Fruit fly (Drosophila melanogaster) whole organism, embryonic: ENCODE results near the gene CG4704.
A peak's percentile ranks its signal among the peaks of the same experiment; 100 is the strongest.

ENCODE experiments used
- Atf3 ChIP-seq: fragments of 200-800 bp; sonication (Bioruptor generic); optimal IDR thresholded peaks from 3 replicates; lab custom pipeline; 2016; ENCODE audit warnings: missing biosample characterization, missing genetic modification characterization
- Atf6 ChIP-seq: fragments of 200-800 bp; sonication (Bioruptor generic); IDR thresholded peaks from 2 replicates; pipeline ENCODE4 v1.3.6; 2022; ENCODE audit warnings: missing biosample characterization, missing genetic modification characterization
- Bdp1 ChIP-seq: fragments of 200-800 bp; sonication (Bioruptor generic); optimal IDR thresholded peaks from 3 replicates; lab custom pipeline; 2016; ENCODE audit warnings: missing biosample characterization, missing genetic modification characterization
- Blimp-1 ChIP-seq: fragments of 200-800 bp; sonication (Bioruptor generic); optimal IDR thresholded peaks from 3 replicates; lab custom pipeline; 2018; ENCODE audit warnings: missing biosample characterization, missing genetic modification characterization, mild to moderate bottlenecking, moderate library complexity, missing genetic modification reagents
- C15 ChIP-seq: fragments of 200-800 bp; sonication (Bioruptor generic); IDR thresholded peaks from 3 replicates; pipeline ENCODE4 v1.3.6; 2022; ENCODE audit warnings: missing biosample characterization, missing genetic modification characterization
- CG11247 ChIP-seq: fragments of 200-800 bp; sonication (Bioruptor generic); IDR thresholded peaks from 2 replicates; pipeline ENCODE4 v1.3.6; 2022; ENCODE audit warnings: missing biosample characterization, missing genetic modification characterization
- CG11504 ChIP-seq: fragments of 200-800 bp; sonication (Bioruptor generic); optimal IDR thresholded peaks from 3 replicates; lab custom pipeline; 2019; ENCODE audit warnings: missing biosample characterization, mild to moderate bottlenecking, missing genetic modification characterization, moderate library complexity
- CG13424 ChIP-seq: fragments of 200-800 bp; sonication (Bioruptor generic); optimal IDR thresholded peaks from 2 replicates; lab custom pipeline; 2019; ENCODE audit warnings: missing biosample characterization, mild to moderate bottlenecking, missing genetic modification characterization, moderate library complexity
- CG15479 ChIP-seq: fragments of 200-800 bp; sonication (Bioruptor generic); optimal IDR thresholded peaks from 3 replicates; lab custom pipeline; 2019; ENCODE audit warnings: missing biosample characterization, mild to moderate bottlenecking, missing genetic modification characterization, moderate library complexity
- CG2116 ChIP-seq: fragments of 200-800 bp; sonication (Bioruptor generic); optimal IDR thresholded peaks from 3 replicates; lab custom pipeline; 2018; ENCODE audit warnings: missing biosample characterization, mild to moderate bottlenecking, missing genetic modification characterization
- CG31441 ChIP-seq: fragments of 200-800 bp; sonication (Bioruptor generic); IDR thresholded peaks from 2 replicates; pipeline ENCODE4 v1.3.6; 2022; ENCODE audit warnings: missing biosample characterization, missing genetic modification characterization
- CG33213 ChIP-seq: fragments of 200-800 bp; sonication (Bioruptor generic); optimal IDR thresholded peaks from 3 replicates; lab custom pipeline; 2016; ENCODE audit warnings: missing biosample characterization, missing genetic modification characterization
- CG3726 ChIP-seq: fragments of 200-800 bp; sonication (Bioruptor generic); IDR thresholded peaks from 3 replicates; pipeline ENCODE4, ENCODE4 v1.3.6; 2022; ENCODE audit warnings: missing biosample characterization, missing genetic modification characterization
- CG6854 ChIP-seq: fragments of 200-800 bp; sonication (Bioruptor generic); optimal IDR thresholded peaks from 3 replicates; lab custom pipeline; 2017; ENCODE audit warnings: missing biosample characterization, mild to moderate bottlenecking, missing genetic modification characterization
- CG8478 ChIP-seq: fragments of >200 bp; optimal IDR thresholded peaks from 2 replicates; lab custom pipeline; 2018
- Chrac-16 ChIP-seq: fragments of 200-800 bp; sonication (Bioruptor generic); optimal IDR thresholded peaks from 3 replicates; lab custom pipeline; 2016; ENCODE audit warnings: missing biosample characterization, missing genetic modification characterization
- Dbx ChIP-seq: fragments of 200-800 bp; sonication (Bioruptor generic); IDR thresholded peaks from 3 replicates; pipeline ENCODE4 v1.3.6; 2022; ENCODE audit warnings: missing biosample characterization, missing genetic modification characterization
- Dll ChIP-seq: fragments of 200-800 bp; sonication (Bioruptor generic); IDR thresholded peaks from 4 replicates; pipeline ENCODE4 v1.3.6; 2022; ENCODE audit warnings: missing biosample characterization, missing genetic modification characterization; ENCODE audit not compliant: partially characterized antibody
- E2f1 ChIP-seq: fragments of 200-800 bp; sonication (Bioruptor generic); IDR thresholded peaks from 2 replicates; pipeline ENCODE4 v1.3.6; 2022; ENCODE audit warnings: missing biosample characterization, missing genetic modification characterization
- HLH4C ChIP-seq: fragments of 200-800 bp; sonication (Bioruptor generic); IDR thresholded peaks from 3 replicates; pipeline ENCODE4 v1.3.6; 2022; ENCODE audit warnings: missing biosample characterization, missing genetic modification characterization; ENCODE audit not compliant: partially characterized antibody
- HmgD ChIP-seq: fragments of 200-800 bp; sonication (Bioruptor generic); optimal IDR thresholded peaks from 3 replicates; lab custom pipeline; 2016; ENCODE audit warnings: missing biosample characterization, missing genetic modification characterization
- HmgZ ChIP-seq: fragments of 200-800 bp; sonication (Bioruptor generic); optimal IDR thresholded peaks from 2 replicates; lab custom pipeline; 2018; ENCODE audit warnings: missing biosample characterization, mild to moderate bottlenecking, missing genetic modification characterization
- Hmx ChIP-seq: fragments of 200-800 bp; sonication (Bioruptor generic); optimal IDR thresholded peaks from 2 replicates; lab custom pipeline; 2016; ENCODE audit warnings: missing biosample characterization, missing genetic modification characterization
- Mad ChIP-seq: fragments of 200-800 bp; sonication (Bioruptor generic); optimal IDR thresholded peaks from 2 replicates; lab custom pipeline; 2016; ENCODE audit warnings: missing biosample characterization, missing genetic modification characterization
- Oli ChIP-seq: fragments of 200-800 bp; sonication (Bioruptor generic); optimal IDR thresholded peaks from 2 replicates; lab custom pipeline; 2018; ENCODE audit warnings: missing biosample characterization, mild to moderate bottlenecking, missing genetic modification characterization, moderate library complexity
- Opbp ChIP-seq: fragments of 200-800 bp; sonication (Bioruptor generic); IDR thresholded peaks from 3 replicates; pipeline ENCODE4 v1.3.6; 2022; ENCODE audit warnings: missing biosample characterization, missing genetic modification characterization; ENCODE audit not compliant: partially characterized antibody
- PHDP ChIP-seq: fragments of 200-800 bp; sonication (Bioruptor generic); optimal IDR thresholded peaks from 3 replicates; lab custom pipeline; 2018; ENCODE audit warnings: missing biosample characterization, mild to moderate bottlenecking, missing genetic modification characterization, moderate library complexity
- Sin3A ChIP-seq: fragments of >200 bp; optimal IDR thresholded peaks from 2 replicates; lab custom pipeline; 2018
- Six4 ChIP-seq: fragments of 200-800 bp; sonication (Bioruptor generic); optimal IDR thresholded peaks from 2 replicates; lab custom pipeline; 2016; ENCODE audit warnings: missing biosample characterization, missing genetic modification characterization
- Sry-β ChIP-seq: fragments of 200-800 bp; sonication (Bioruptor generic); optimal IDR thresholded peaks from 2 replicates; lab custom pipeline; 2018; ENCODE audit warnings: missing biosample characterization, mild to moderate bottlenecking, missing genetic modification characterization, moderate library complexity
- abd-A ChIP-seq: fragments of 200-800 bp; sonication (Bioruptor generic); optimal IDR thresholded peaks from 3 replicates; lab custom pipeline; 2019; ENCODE audit warnings: missing biosample characterization, mild to moderate bottlenecking, missing genetic modification characterization, moderate library complexity
- bcd ChIP-seq: fragments of 200-800 bp; sonication (Bioruptor generic); optimal IDR thresholded peaks from 2 replicates; lab custom pipeline; 2017; ENCODE audit warnings: missing biosample characterization, mild to moderate bottlenecking, missing genetic modification characterization
- corto ChIP-seq: fragments of 200-800 bp; sonication (Bioruptor generic); optimal IDR thresholded peaks from 2 replicates; lab custom pipeline; 2016; ENCODE audit warnings: missing biosample characterization, mild to moderate bottlenecking, missing genetic modification characterization, moderate library complexity
- ewg ChIP-seq: fragments of 200-800 bp; sonication (Bioruptor generic); optimal IDR thresholded peaks from 3 replicates; lab custom pipeline; 2017; ENCODE audit warnings: mild to moderate bottlenecking, missing biosample characterization, missing genetic modification reagents, missing genetic modification characterization
- fd102C ChIP-seq: fragments of 200-800 bp; sonication (Bioruptor generic); optimal IDR thresholded peaks from 2 replicates; lab custom pipeline; 2018; ENCODE audit warnings: missing biosample characterization, mild to moderate bottlenecking, missing genetic modification characterization, moderate library complexity
- gsb ChIP-seq: fragments of 200-800 bp; sonication (Bioruptor generic); IDR thresholded peaks from 2 replicates; pipeline ENCODE4 v1.3.6; 2022; ENCODE audit warnings: missing biosample characterization, missing genetic modification characterization
- hb ChIP-seq: fragments of 200-800 bp; sonication (Bioruptor generic); IDR thresholded peaks from 3 replicates; pipeline ENCODE4 v1.3.6; 2022; ENCODE audit warnings: missing biosample characterization, missing genetic modification characterization; ENCODE audit not compliant: partially characterized antibody
- ind ChIP-seq: fragments of 200-800 bp; sonication (Bioruptor generic); optimal IDR thresholded peaks from 3 replicates; lab custom pipeline; 2016; ENCODE audit warnings: missing biosample characterization, missing genetic modification characterization
- jing ChIP-seq: fragments of 200-800 bp; sonication (Bioruptor generic); optimal IDR thresholded peaks from 2 replicates; lab custom pipeline; 2018; ENCODE audit warnings: missing biosample characterization, mild to moderate bottlenecking, missing genetic modification characterization
- kay ChIP-seq: fragments of 200-800 bp; sonication (Bioruptor generic); optimal IDR thresholded peaks from 2 replicates; lab custom pipeline; 2016; ENCODE audit warnings: missing biosample characterization, missing genetic modification characterization
- nmo ChIP-seq: fragments of 200-800 bp; sonication (Bioruptor generic); optimal IDR thresholded peaks from 2 replicates; lab custom pipeline; 2018; ENCODE audit warnings: missing biosample characterization, mild to moderate bottlenecking, missing genetic modification characterization, moderate library complexity
- odd ChIP-seq: fragments of 200-800 bp; sonication (Bioruptor generic); optimal IDR thresholded peaks from 2 replicates; lab custom pipeline; 2017; ENCODE audit warnings: missing biosample characterization, mild to moderate bottlenecking, missing genetic modification characterization
- peb ChIP-seq: fragments of 200-800 bp; sonication (Bioruptor generic); IDR thresholded peaks from 2 replicates; pipeline ENCODE4 v1.3.6; 2022; ENCODE audit warnings: missing biosample characterization, missing genetic modification characterization
- sens ChIP-seq: fragments of 200-800 bp; sonication (Bioruptor generic); peaks from one replicate; lab custom pipeline; 2016; ENCODE audit warnings: missing biosample characterization, missing genetic modification characterization
- slp2 ChIP-seq: fragments of 200-800 bp; sonication (Bioruptor generic); optimal IDR thresholded peaks from 2 replicates; lab custom pipeline; 2016; ENCODE audit warnings: missing biosample characterization, missing genetic modification characterization
- sqz ChIP-seq: fragments of 200-800 bp; sonication (Bioruptor generic); optimal IDR thresholded peaks from 3 replicates; lab custom pipeline; 2018; ENCODE audit warnings: missing biosample characterization, mild to moderate bottlenecking, missing genetic modification characterization
- tin ChIP-seq: fragments of 200-800 bp; sonication (Bioruptor generic); optimal IDR thresholded peaks from 3 replicates; lab custom pipeline; 2016; ENCODE audit warnings: missing biosample characterization, missing genetic modification characterization
- tup ChIP-seq: fragments of 200-800 bp; sonication (Bioruptor generic); optimal IDR thresholded peaks from 2 replicates; lab custom pipeline; 2016; ENCODE audit warnings: missing biosample characterization, mild to moderate bottlenecking, missing genetic modification characterization, moderate library complexity
- tx ChIP-seq: fragments of 200-800 bp; sonication (Bioruptor generic); optimal IDR thresholded peaks from 2 replicates; lab custom pipeline; 2016; ENCODE audit warnings: missing biosample characterization, missing genetic modification characterization
- usp ChIP-seq: fragments of >200 bp; optimal IDR thresholded peaks from 2 replicates; lab custom pipeline; 2017; ENCODE audit warnings: missing biosample characterization, missing genetic modification characterization
- vfl ChIP-seq: fragments of 200-800 bp; sonication (Bioruptor generic); optimal IDR thresholded peaks from 2 replicates; lab custom pipeline; 2016; ENCODE audit warnings: missing biosample characterization, missing genetic modification characterization
- zf30C ChIP-seq: fragments of 200-800 bp; sonication (Bioruptor generic); optimal IDR thresholded peaks from 3 replicates; lab custom pipeline; 2018; ENCODE audit warnings: missing biosample characterization, mild to moderate bottlenecking, missing genetic modification characterization

The CG4704 gene

DNA sequence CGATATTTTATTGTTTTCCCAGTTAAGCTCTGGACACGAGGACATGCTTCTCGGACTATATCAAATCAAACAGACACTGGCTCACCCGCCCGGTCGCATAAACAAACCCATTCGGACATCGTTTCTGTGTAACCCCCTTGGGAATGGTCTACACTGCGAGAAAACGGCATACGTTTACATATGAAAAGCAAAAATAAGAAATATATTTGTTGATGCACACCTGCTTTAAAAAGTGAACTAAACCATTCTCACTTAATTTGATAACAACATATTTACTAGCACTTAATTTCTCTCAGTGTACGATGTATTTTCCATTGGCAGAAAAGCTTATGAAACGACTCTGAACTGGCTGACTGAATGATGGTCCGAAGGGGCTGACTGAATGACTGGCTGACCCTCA, 15.9 kb upstream of the CG4704 start (continued):
- no peak for TF ChIP-seq Six4 (GFP tag; lab: Kevin White, UChicago)
- TF ChIP-seq kay (GFP tag; lab: Kevin White, UChicago): no peak
- peak; percentile 73 for TF ChIP-seq CG11504
- peak; percentile 19 for TF ChIP-seq zf30C (GFP tag; lab: Kevin White, UChicago)
- no peak for TF ChIP-seq Atf6 (GFP tag; lab: Robert Waterston, UW)
- TF ChIP-seq jing (GFP tag; lab: Kevin White, UChicago): peak; percentile 57
- peak; percentile 53 for TF ChIP-seq slp2
- no peak for TF ChIP-seq CG33213 (GFP tag; lab: Kevin White, UChicago)
- no peak for TF ChIP-seq tin
- no peak for TF ChIP-seq Sin3A
- TF ChIP-seq Dll: no peak
- no peak for TF ChIP-seq vfl (GFP tag; lab: Kevin White, UChicago)
- 0 out of 2 replicates have a peak, but pooled peaks have one; percentile 34 for TF ChIP-seq peb (GFP tag; lab: Robert Waterston, UW)
- peak; percentile 54 for TF ChIP-seq PHDP (tag; lab: Kevin White, UChicago)
- peak; percentile 53 for TF ChIP-seq Blimp-1 (GFP tag; lab: Kevin White, UChicago)
- TF ChIP-seq E2f1 (GFP tag; lab: Robert Waterston, UW): peak; percentile 52
- peak; percentile 37 for TF ChIP-seq odd (GFP tag; lab: Kevin White, UChicago)
- peak; percentile 70 for TF ChIP-seq CG31441 (GFP tag; lab: Robert Waterston, UW)
- peak; percentile 32 for TF ChIP-seq ind (GFP tag; lab: Kevin White, UChicago)
- TF ChIP-seq fd102C (GFP tag; lab: Kevin White, UChicago): no peak
- TF ChIP-seq tup: no peak
- TF ChIP-seq CG15479: no peak
- no peak for TF ChIP-seq CG11247 (GFP tag; lab: Robert Waterston, UW)
- TF ChIP-seq usp (GFP tag; lab: Kevin White, UChicago): no peak
- TF ChIP-seq C15 (GFP tag; lab: Robert Waterston, UW): no peak
- TF ChIP-seq Chrac-16 (GFP tag; lab: Kevin White, UChicago): peak; percentile 17
- TF ChIP-seq nmo (GFP tag; lab: Kevin White, UChicago): peak; percentile 44
- TF ChIP-seq Oli (tag; lab: Kevin White, UChicago): peak; percentile 65
- no peak for TF ChIP-seq Hmx
- peak; percentile 31 for TF ChIP-seq Atf3 (GFP tag; lab: Kevin White, UChicago)
- peak; percentile 24 for TF ChIP-seq Mad (GFP tag; lab: Kevin White, UChicago)
- peak; percentile 46 for TF ChIP-seq bcd
- TF ChIP-seq Bdp1: peak; percentile 33
- TF ChIP-seq sens (GFP tag; lab: Kevin White, UChicago): peak; percentile 91
- peak; percentile 10 for TF ChIP-seq CG6854 (GFP tag; lab: Kevin White, UChicago)
- no peak for TF ChIP-seq hb (GFP tag; lab: Robert Waterston, UW)
- peak; percentile 60; the same call in 1 of the 3 replicates for TF ChIP-seq Dbx (GFP tag; lab: Robert Waterston, UW)
- TF ChIP-seq CG3726 (GFP tag; lab: Robert Waterston, UW): no peak
- peak; percentile 32 for TF ChIP-seq tx (GFP tag; lab: Kevin White, UChicago)
- TF ChIP-seq Sry-β (GFP tag; lab: Kevin White, UChicago): no peak
- TF ChIP-seq sqz (GFP tag; lab: Kevin White, UChicago): no peak
- no peak for TF ChIP-seq Opbp
- no peak for TF ChIP-seq gsb (GFP tag; lab: Robert Waterston, UW)
- TF ChIP-seq abd-A (tag; lab: Kevin White, UChicago): peak; percentile 75
- TF ChIP-seq CG2116: no peak
- peak; percentile 71 for TF ChIP-seq CG13424
- no peak for TF ChIP-seq CG8478 (lab: Kevin White, UChicago)
- TF ChIP-seq HmgZ (tag; lab: Kevin White, UChicago): peak; percentile 26
- no peak for TF ChIP-seq HLH4C (GFP tag; lab: Robert Waterston, UW)
- no peak for TF ChIP-seq HmgD (GFP tag; lab: Kevin White, UChicago)
- no peak for TF ChIP-seq corto (GFP tag; lab: Kevin White, UChicago)
- peak; percentile 27 for TF ChIP-seq ewg
